Worm (Caenorhabditis elegans): ENCODE results near the gene C46C2.3.

C46C2.3 gene

ce11 chrIV:9217426-9217825, 7.5 kb upstream of the C46C2.3 start, which contains the start of gene C46C2.2:
C46C2.2 (plus strand) TSS chrIV:9217726.
- TF ChIP-seq sptf-2 (GFP tag; optimal IDR thresholded peaks at IDR 0.05) (no peak), D2030.7 (GFP tag; IDR thresholded peaks at IDR 0.05) (no peak), egrh-3 (GFP tag; IDR thresholded peaks at IDR 0.05) (no peak), F33H1.4 (GFP tag; IDR thresholded peaks at IDR 0.05) (no peak), lin-40 (tag; optimal IDR thresholded peaks at IDR 0.05) (no peak), B0261.1 (tag; optimal IDR thresholded peaks at IDR 0.05) (no peak), B0035.1 (tag; optimal IDR thresholded peaks at IDR 0.05) (no peak)

ce11 chrIV:9218415-9218814, 6.5 kb upstream of the C46C2.3 start:
- TF ChIP-seq him-1 (tag; optimal IDR thresholded peaks at IDR 0.05) (no peak), unc-130 (GFP tag; optimal IDR thresholded peaks at IDR 0.05) (no peak), madf-3 (GFP tag; IDR thresholded peaks at IDR 0.05) (no peak), sptf-2 (GFP tag; optimal IDR thresholded peaks at IDR 0.05) (no peak)

ce11 chrIV:9227650-9228049, 2.7 kb downstream of the C46C2.3 start:
- TF ChIP-seq ceh-27 (GFP tag; optimal IDR thresholded peaks at IDR 0.05): no peak
- TF ChIP-seq F33H1.4 (GFP tag; IDR thresholded peaks at IDR 0.05): no peak
- TF ChIP-seq zim-3 (tag; optimal IDR thresholded peaks at IDR 0.05): no peak
- TF ChIP-seq dox-1 (GFP tag; IDR thresholded peaks at IDR 0.05): no peak
- no peak for TF ChIP-seq sea-2 (GFP tag; IDR thresholded peaks at IDR 0.05)
- no peak for TF ChIP-seq unc-62 (GFP tag; optimal IDR thresholded peaks at IDR 0.05)
- no peak for TF ChIP-seq mel-28 (tag; optimal IDR thresholded peaks at IDR 0.05; ENCODE audit: borderline replicate concordance)
- no peak for TF ChIP-seq K11D2.4 (GFP tag; IDR thresholded peaks at IDR 0.05)
- TF ChIP-seq D2030.7 (GFP tag; IDR thresholded peaks at IDR 0.05): no peak
- TF ChIP-seq C17E4.6 (GFP tag; IDR thresholded peaks at IDR 0.05): no peak

ce11 chrIV:9232421-9233141, 7.7 kb downstream of the C46C2.3 start, which contains the start of gene Y11D7A.3:
Y11D7A.3 (plus strand) TSS chrIV:9233091.
- no peak for TF ChIP-seq somi-1 (GFP tag; optimal IDR thresholded peaks at IDR 0.05)
- TF ChIP-seq unc-130 (GFP tag; optimal IDR thresholded peaks at IDR 0.05): no peak
- no peak for TF ChIP-seq akir-1 (GFP tag; optimal IDR thresholded peaks at IDR 0.05)
- TF ChIP-seq B0261.1 (tag; optimal IDR thresholded peaks at IDR 0.05): no peak
- TF ChIP-seq lsy-27 (tag; optimal IDR thresholded peaks at IDR 0.05; ENCODE audit: borderline replicate concordance, insufficient read depth): no peak
- TF ChIP-seq bed-1 (GFP tag; IDR thresholded peaks at IDR 0.05): no peak
- TF ChIP-seq F23B12.7 (tag; optimal IDR thresholded peaks at IDR 0.05; ENCODE audit: insufficient read depth): no peak
- no peak for TF ChIP-seq ztf-3 (GFP tag; optimal IDR thresholded peaks at IDR 0.05)

- TF ChIP-seq ztf-28 (GFP tag; IDR thresholded peaks at IDR 0.05): no peak
- TF ChIP-seq D2030.7 (GFP tag; IDR thresholded peaks at IDR 0.05): no peak
- TF ChIP-seq nhr-90 (tag; optimal IDR thresholded peaks at IDR 0.05): no peak
- TF ChIP-seq ztf-22 (GFP tag; optimal IDR thresholded peaks at IDR 0.05): no peak
- TF ChIP-seq Y56A3A.18 (GFP tag; IDR thresholded peaks at IDR 0.05): no peak
- no peak for TF ChIP-seq ama-1 (optimal IDR thresholded peaks at IDR 0.05)
- no peak for TF ChIP-seq ama-1 (GFP tag; optimal IDR thresholded peaks at IDR 0.05)
- no peak for TF ChIP-seq ceh-40 (GFP tag; IDR thresholded peaks at IDR 0.05)
- TF ChIP-seq F37B4.10 (GFP tag; IDR thresholded peaks at IDR 0.05): no peak
These were observed 14.2 kb downstream of the C46C2.3 start for ce11 chrIV:9239151-9239550.

Measured in whole organism, young adult.